Fruit fly (Drosophila melanogaster) whole organism, embryonic: ENCODE results near the gene Muc11A.
A peak's percentile ranks its signal among the peaks of the same experiment; 100 is the strongest.

Experiments
- ATbp ChIP-seq: fragments of 200-800 bp; sonication (Bioruptor generic); optimal IDR thresholded peaks from 2 replicates; lab custom pipeline; 2017; ENCODE audit warnings: missing biosample characterization, mild to moderate bottlenecking, missing genetic modification characterization, missing genetic modification reagents
- Aef1 ChIP-seq: fragments of 200-800 bp; sonication (Bioruptor generic); IDR thresholded peaks from 3 replicates; pipeline ENCODE4 v1.3.6; 2022; ENCODE audit warnings: missing biosample characterization, missing genetic modification characterization
- CG11093 ChIP-seq: fragments of 200-800 bp; sonication (Bioruptor generic); IDR thresholded peaks from 3 replicates; pipeline ENCODE4 v1.3.6; 2022; ENCODE audit warnings: missing biosample characterization, missing genetic modification characterization
- CG11504 ChIP-seq: fragments of 200-800 bp; sonication (Bioruptor generic); optimal IDR thresholded peaks from 3 replicates; lab custom pipeline; 2019; ENCODE audit warnings: missing biosample characterization, mild to moderate bottlenecking, missing genetic modification characterization, moderate library complexity
- CG12769 ChIP-seq: fragments of 200-800 bp; sonication (Bioruptor generic); optimal IDR thresholded peaks from 2 replicates; lab custom pipeline; 2019; ENCODE audit warnings: missing biosample characterization, mild to moderate bottlenecking, missing genetic modification characterization, moderate library complexity
- CG13123 ChIP-seq: fragments of 200-800 bp; sonication (Bioruptor generic); optimal IDR thresholded peaks from 2 replicates; lab custom pipeline; 2016; ENCODE audit warnings: missing biosample characterization, missing genetic modification characterization
- CG13424 ChIP-seq: fragments of 200-800 bp; sonication (Bioruptor generic); optimal IDR thresholded peaks from 2 replicates; lab custom pipeline; 2019; ENCODE audit warnings: missing biosample characterization, mild to moderate bottlenecking, missing genetic modification characterization, moderate library complexity
- CG14441 ChIP-seq: fragments of 200-800 bp; sonication (Bioruptor generic); IDR thresholded peaks from 2 replicates; pipeline ENCODE4 v1.3.6; 2022; ENCODE audit warnings: missing biosample characterization, missing genetic modification characterization
- CG14710 ChIP-seq: fragments of 200-800 bp; sonication (Bioruptor generic); optimal IDR thresholded peaks from 3 replicates; lab custom pipeline; 2019; ENCODE audit warnings: missing biosample characterization, mild to moderate bottlenecking, missing genetic modification characterization, moderate library complexity
- CG16813 ChIP-seq: fragments of 200-800 bp; sonication (Bioruptor generic); IDR thresholded peaks from 3 replicates; pipeline ENCODE4 v1.3.6; 2022; ENCODE audit warnings: missing biosample characterization, missing genetic modification characterization; ENCODE audit not compliant: partially characterized antibody
- CG17568 ChIP-seq: fragments of 200-800 bp; sonication (Bioruptor generic); optimal IDR thresholded peaks from 2 replicates; lab custom pipeline; 2018; ENCODE audit warnings: missing biosample characterization, mild to moderate bottlenecking, missing genetic modification characterization, moderate library complexity
- CG18599 ChIP-seq: fragments of 200-800 bp; sonication (Bioruptor generic); optimal IDR thresholded peaks from 3 replicates; lab custom pipeline; 2017; ENCODE audit warnings: missing biosample characterization, missing genetic modification characterization, mild to moderate bottlenecking, moderate library complexity, missing genetic modification reagents
- CG2120 ChIP-seq: fragments of 200-800 bp; sonication (Bioruptor generic); optimal IDR thresholded peaks from 3 replicates; lab custom pipeline; 2016; ENCODE audit warnings: missing biosample characterization, missing genetic modification characterization
- CG30431 ChIP-seq: fragments of 200-800 bp; sonication (Bioruptor generic); optimal IDR thresholded peaks from 2 replicates; lab custom pipeline; 2017; ENCODE audit warnings: missing biosample characterization, missing genetic modification characterization
- CG3281 ChIP-seq: fragments of 200-800 bp; sonication (Bioruptor generic); optimal IDR thresholded peaks from 3 replicates; lab custom pipeline; 2017; ENCODE audit warnings: missing biosample characterization, mild to moderate bottlenecking, missing genetic modification characterization
- CG4282 ChIP-seq: fragments of 200-800 bp; sonication (Bioruptor generic); optimal IDR thresholded peaks from 2 replicates; lab custom pipeline; 2016; ENCODE audit warnings: missing biosample characterization, missing genetic modification characterization
- CG6689 ChIP-seq: fragments of 200-800 bp; sonication (Bioruptor generic); IDR thresholded peaks from 2 replicates; pipeline ENCODE4 v1.3.6; 2022; ENCODE audit warnings: missing biosample characterization, missing genetic modification characterization
- CG9817 ChIP-seq: fragments of 200-800 bp; sonication (Bioruptor generic); optimal IDR thresholded peaks from 2 replicates; lab custom pipeline; 2018; ENCODE audit warnings: missing biosample characterization, mild to moderate bottlenecking, missing genetic modification characterization, moderate library complexity
- D19A ChIP-seq: fragments of 200-800 bp; optimal IDR thresholded peaks from 3 replicates; lab custom pipeline; 2019; ENCODE audit warnings: missing biosample characterization, mild to moderate bottlenecking, missing genetic modification characterization, moderate library complexity
- Doc3 ChIP-seq: fragments of 200-800 bp; sonication (Bioruptor generic); IDR thresholded peaks from 3 replicates; pipeline ENCODE4 v1.3.6; 2022; ENCODE audit warnings: missing biosample characterization, missing genetic modification characterization; ENCODE audit not compliant: partially characterized antibody
- Ets65A ChIP-seq: fragments of 200-800 bp; sonication (Bioruptor generic); peaks from one replicate; lab custom pipeline; 2016; ENCODE audit warnings: missing biosample characterization, missing genetic modification characterization
- Fer1 ChIP-seq: fragments of 200-800 bp; sonication (Bioruptor generic); optimal IDR thresholded peaks from 2 replicates; lab custom pipeline; 2017; ENCODE audit warnings: missing biosample characterization, mild to moderate bottlenecking, missing genetic modification characterization
- Hmr ChIP-seq: fragments of 200-800 bp; sonication (Bioruptor generic); optimal IDR thresholded peaks from 3 replicates; lab custom pipeline; 2017; ENCODE audit warnings: mild to moderate bottlenecking, missing biosample characterization, missing genetic modification reagents, missing genetic modification characterization
- Hr3 ChIP-seq: fragments of 200-800 bp; sonication (Bioruptor generic); optimal IDR thresholded peaks from 3 replicates; lab custom pipeline; 2016; ENCODE audit warnings: missing biosample characterization, missing genetic modification characterization
- Hr39 ChIP-seq: fragments of >200 bp; optimal IDR thresholded peaks from 2 replicates; lab custom pipeline; 2017
- Lim3 ChIP-seq: fragments of 200-800 bp; sonication (Bioruptor generic); IDR thresholded peaks from 2 replicates; pipeline ENCODE4 v1.3.6; 2022; ENCODE audit warnings: missing biosample characterization, missing genetic modification characterization
- Myb ChIP-seq: fragments of 200-800 bp; sonication (Bioruptor generic); optimal IDR thresholded peaks from 2 replicates; lab custom pipeline; 2016; ENCODE audit warnings: missing biosample characterization, missing genetic modification characterization
- Neu2 ChIP-seq: fragments of 200-800 bp; sonication (Bioruptor generic); optimal IDR thresholded peaks from 3 replicates; lab custom pipeline; 2016; ENCODE audit warnings: missing biosample characterization, missing genetic modification characterization, borderline replicate concordance
- Ptx1 ChIP-seq: fragments of 200-800 bp; sonication (Bioruptor generic); IDR thresholded peaks from 2 replicates; pipeline ENCODE4 v1.3.6; 2022; ENCODE audit warnings: missing biosample characterization, missing genetic modification characterization
- Sox102F ChIP-seq: fragments of 200-800 bp; sonication (Bioruptor generic); optimal IDR thresholded peaks from 2 replicates; lab custom pipeline; 2018; ENCODE audit warnings: missing biosample characterization, mild to moderate bottlenecking, missing genetic modification characterization, moderate library complexity
- Sry-β ChIP-seq: fragments of 200-800 bp; sonication (Bioruptor generic); optimal IDR thresholded peaks from 2 replicates; lab custom pipeline; 2018; ENCODE audit warnings: missing biosample characterization, mild to moderate bottlenecking, missing genetic modification characterization, moderate library complexity
- TFAM ChIP-seq: fragments of 200-800 bp; sonication (Bioruptor generic); optimal IDR thresholded peaks from 2 replicates; lab custom pipeline; 2017; ENCODE audit warnings: missing biosample characterization, missing genetic modification characterization, inconsistent platforms
- aop ChIP-seq: fragments of 200-800 bp; sonication (Bioruptor generic); IDR thresholded peaks from 2 replicates; pipeline ENCODE4 v1.3.6; 2022; ENCODE audit warnings: missing biosample characterization, missing genetic modification characterization
- bcd ChIP-seq: fragments of 200-800 bp; sonication (Bioruptor generic); optimal IDR thresholded peaks from 2 replicates; lab custom pipeline; 2017; ENCODE audit warnings: missing biosample characterization, mild to moderate bottlenecking, missing genetic modification characterization
- bigmax ChIP-seq: fragments of 200-800 bp; sonication (Bioruptor generic); optimal IDR thresholded peaks from 2 replicates; lab custom pipeline; 2018; ENCODE audit warnings: missing biosample characterization, mild to moderate bottlenecking, missing genetic modification characterization
- br ChIP-seq: fragments of >200 bp; optimal IDR thresholded peaks from 2 replicates; lab custom pipeline; 2017
- chinmo ChIP-seq: fragments of 200-800 bp; sonication (Bioruptor generic); IDR thresholded peaks from 4 replicates; pipeline ENCODE4 v1.3.6; 2022; ENCODE audit warnings: missing biosample characterization, missing genetic modification characterization; ENCODE audit not compliant: partially characterized antibody
- dmrt99B ChIP-seq: fragments of 200-800 bp; sonication (Bioruptor generic); optimal IDR thresholded peaks from 2 replicates; lab custom pipeline; 2018; ENCODE audit warnings: missing biosample characterization, mild to moderate bottlenecking, missing genetic modification characterization, moderate library complexity
- emc ChIP-seq: fragments of 200-800 bp; sonication (Bioruptor generic); optimal IDR thresholded peaks from 2 replicates; lab custom pipeline; 2016; ENCODE audit warnings: missing biosample characterization, missing genetic modification characterization
- gce ChIP-seq: fragments of 200-800 bp; sonication (Bioruptor generic); IDR thresholded peaks from 3 replicates; pipeline ENCODE4 v1.3.6; 2022; ENCODE audit warnings: missing biosample characterization, missing genetic modification characterization
- gsb ChIP-seq: fragments of 200-800 bp; sonication (Bioruptor generic); IDR thresholded peaks from 2 replicates; pipeline ENCODE4 v1.3.6; 2022; ENCODE audit warnings: missing biosample characterization, missing genetic modification characterization
- gsb-n ChIP-seq: fragments of 200-800 bp; sonication (Bioruptor generic); optimal IDR thresholded peaks from 3 replicates; lab custom pipeline; 2018; ENCODE audit warnings: missing biosample characterization, mild to moderate bottlenecking, missing genetic modification characterization
- hth ChIP-seq: fragments of >200 bp; optimal IDR thresholded peaks from 2 replicates; lab custom pipeline; 2017; ENCODE audit warnings: inconsistent platforms
- lmd ChIP-seq: fragments of 200-800 bp; sonication (Bioruptor generic); IDR thresholded peaks from 2 replicates; pipeline ENCODE4 v1.3.6; 2022; ENCODE audit warnings: missing biosample characterization, missing genetic modification characterization
- lov ChIP-seq, 2 experiments: fragments of 200-800 bp in 1 of 2; fragments of >200 bp in 1 of 2; sonication (Bioruptor generic) in 1 of 2; IDR thresholded peaks in 1 of 2; optimal IDR thresholded peaks in 1 of 2; 2 replicates in 1 of 2; 3 replicates in 1 of 2; pipeline versions ENCODE4 v1.3.6 to Lab custom; 2017 to 2022; ENCODE audit warnings: missing biosample characterization in 1 of 2, missing genetic modification characterization in 1 of 2
- mam ChIP-seq: fragments of 200-800 bp; sonication (Bioruptor generic); optimal IDR thresholded peaks from 3 replicates; lab custom pipeline; 2016; ENCODE audit warnings: missing biosample characterization, missing genetic modification characterization
- nerfin-1 ChIP-seq: fragments of 200-800 bp; sonication (Bioruptor generic); optimal IDR thresholded peaks from 3 replicates; lab custom pipeline; 2019; ENCODE audit warnings: missing biosample characterization, mild to moderate bottlenecking, missing genetic modification characterization, moderate library complexity
- pfk ChIP-seq: fragments of 200-800 bp; sonication (Bioruptor generic); optimal IDR thresholded peaks from 2 replicates; lab custom pipeline; 2018; ENCODE audit warnings: missing biosample characterization, mild to moderate bottlenecking, missing genetic modification characterization, moderate library complexity
- slou ChIP-seq: fragments of 200-800 bp; sonication (Bioruptor generic); optimal IDR thresholded peaks from 3 replicates; lab custom pipeline; 2016; ENCODE audit warnings: missing biosample characterization, missing genetic modification characterization
- so ChIP-seq: fragments of 200-800 bp; sonication (Bioruptor generic); IDR thresholded peaks from 3 replicates; pipeline ENCODE4 v1.3.6; 2022; ENCODE audit warnings: missing biosample characterization, missing genetic modification characterization
- vnd ChIP-seq: fragments of 200-800 bp; sonication (Bioruptor generic); IDR thresholded peaks from 3 replicates; pipeline ENCODE4 v1.3.6; 2022; ENCODE audit warnings: missing biosample characterization, missing genetic modification characterization; ENCODE audit not compliant: partially characterized antibody

The Muc11A gene

DNA sequence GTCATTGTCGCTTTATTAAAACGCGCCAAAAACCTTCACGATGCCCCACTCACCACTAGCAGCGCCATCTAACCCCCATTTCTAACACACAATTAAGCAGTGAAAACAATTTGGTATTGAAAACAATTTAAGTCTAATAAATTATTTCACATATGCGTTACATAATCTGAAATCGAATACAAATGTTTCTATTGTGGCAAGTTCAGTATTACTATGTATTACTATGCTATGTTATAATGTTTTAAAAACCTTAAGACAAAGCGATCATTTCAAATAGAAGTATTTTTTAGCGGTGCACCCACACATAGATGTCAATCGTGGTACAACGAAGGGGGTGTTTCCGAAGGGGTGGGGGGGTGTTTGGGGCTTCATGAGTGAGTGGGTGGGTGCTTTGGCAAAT lies 14.0 kb downstream of the Muc11A start (continued):
- no peak for TF ChIP-seq mam (GFP tag; lab: Kevin White, UChicago)
- TF ChIP-seq slou (GFP tag; lab: Kevin White, UChicago): no peak
- TF ChIP-seq CG14441 (GFP tag; lab: Robert Waterston, UW): peak; percentile 11; the same call in 1 of the 2 replicates
- TF ChIP-seq Aef1 (GFP tag; lab: Robert Waterston, UW): no peak
- TF ChIP-seq TFAM (GFP tag; lab: Kevin White, UChicago): no peak
- TF ChIP-seq Sox102F: peak; percentile 50
- TF ChIP-seq nerfin-1 (tag; lab: Kevin White, UChicago): peak; percentile 11
- TF ChIP-seq CG18599: peak; percentile 74
- no peak for TF ChIP-seq gce
- peak; percentile 39 for TF ChIP-seq CG2120 (GFP tag; lab: Kevin White, UChicago)
- no peak for TF ChIP-seq hth (lab: Kevin White, UChicago)
- peak; percentile 16 for TF ChIP-seq D19A (tag; lab: Kevin White, UChicago)
- no peak for TF ChIP-seq emc (GFP tag; lab: Kevin White, UChicago)
- TF ChIP-seq bcd (GFP tag; lab: Kevin White, UChicago): no peak
- TF ChIP-seq Fer1: peak; percentile 71
- TF ChIP-seq CG6689 (GFP tag; lab: Robert Waterston, UW): no peak
- TF ChIP-seq Myb: no peak
- no peak for TF ChIP-seq Lim3
- TF ChIP-seq aop (GFP tag; lab: Robert Waterston, UW): no peak
- TF ChIP-seq Hr39 (lab: Kevin White, UChicago): no peak
- TF ChIP-seq chinmo: no peak
- no peak for TF ChIP-seq CG17568 (GFP tag; lab: Kevin White, UChicago)
- no peak for TF ChIP-seq br (lab: Kevin White, UChicago)
- TF ChIP-seq Ptx1 (GFP tag; lab: Robert Waterston, UW): peak; percentile 27; the same call in 1 of the 2 replicates
- peak; percentile 62 for TF ChIP-seq dmrt99B (tag; lab: Kevin White, UChicago)
- peak; percentile 24 for TF ChIP-seq CG3281 (GFP tag; lab: Kevin White, UChicago)
- TF ChIP-seq pfk (GFP tag; lab: Kevin White, UChicago): no peak
- no peak for TF ChIP-seq CG13123 (GFP tag; lab: Kevin White, UChicago)
- peak; percentile 22 for TF ChIP-seq ATbp (GFP tag; lab: Kevin White, UChicago)
- TF ChIP-seq gsb-n (tag; lab: Kevin White, UChicago): no peak
- TF ChIP-seq gsb: no peak
- TF ChIP-seq Ets65A (GFP tag; lab: Kevin White, UChicago): no peak
- TF ChIP-seq CG30431 (GFP tag; lab: Kevin White, UChicago): no peak
- TF ChIP-seq CG13424 (tag; lab: Kevin White, UChicago): peak; percentile 48
- peak; percentile 64 for TF ChIP-seq CG12769 (tag; lab: Kevin White, UChicago)
- no peak for TF ChIP-seq CG14710 (tag; lab: Kevin White, UChicago)
- no peak for TF ChIP-seq lov (optimal IDR thresholded peaks at IDR 0.05; lab: Kevin White, UChicago)
- no peak for TF ChIP-seq lov (GFP tag; IDR thresholded peaks at IDR 0.05; lab: Robert Waterston, UW)
- TF ChIP-seq Neu2 (GFP tag; lab: Kevin White, UChicago): no peak
- peak; percentile 45 for TF ChIP-seq Hmr (GFP tag; lab: Kevin White, UChicago)
- TF ChIP-seq so (GFP tag; lab: Robert Waterston, UW): no peak
- TF ChIP-seq Doc3 (GFP tag; lab: Robert Waterston, UW): no peak
- TF ChIP-seq vnd (GFP tag; lab: Robert Waterston, UW): no peak
- peak; percentile 9; the same call in 1 of the 2 replicates for TF ChIP-seq lmd (GFP tag; lab: Robert Waterston, UW)
- no peak for TF ChIP-seq CG4282
- TF ChIP-seq CG11093 (GFP tag; lab: Robert Waterston, UW): 0 out of 3 replicates have a peak, but pooled peaks have one; percentile 13
- peak; percentile 20 for TF ChIP-seq CG9817 (tag; lab: Kevin White, UChicago)
- no peak for TF ChIP-seq Sry-β (GFP tag; lab: Kevin White, UChicago)
- no peak for TF ChIP-seq bigmax
- TF ChIP-seq CG16813 (GFP tag; lab: Robert Waterston, UW): no peak
- TF ChIP-seq Hr3 (GFP tag; lab: Kevin White, UChicago): no peak
- peak; percentile 67 for TF ChIP-seq CG11504 (tag; lab: Kevin White, UChicago)
